Worm (Caenorhabditis elegans) whole organism, L1 larva: ENCODE results near the gene natc-2.
A peak's percentile ranks its signal among the peaks of the same experiment; 100 is the strongest.

Source experiments
- C16A3.4 ChIP-seq: fragments of 150-350 bp; optimal IDR thresholded peaks from 2 replicates; lab custom pipeline; 2014; ENCODE audit warnings: missing biosample characterization, missing genetic modification characterization
- C34B4.2 ChIP-seq: sonication (generic microtip); optimal IDR thresholded peaks from 2 replicates; lab custom pipeline; 2017; ENCODE audit warnings: mild to moderate bottlenecking, missing genetic modification characterization, missing compliant biosample characterization
- F16B12.6 ChIP-seq: fragments of 150-350 bp; optimal IDR thresholded peaks from 2 replicates; lab custom pipeline; 2014; ENCODE audit warnings: missing biosample characterization, missing genetic modification characterization
- Y116A8C.19 ChIP-seq: sonication (generic microtip); optimal IDR thresholded peaks from 2 replicates; lab custom pipeline; 2016; ENCODE audit warnings: missing compliant biosample characterization, missing genetic modification characterization, borderline replicate concordance
- aha-1 ChIP-seq: fragments of 150-350 bp; optimal IDR thresholded peaks from 2 replicates; lab custom pipeline; 2014; ENCODE audit warnings: missing biosample characterization, missing genetic modification characterization
- alr-1 ChIP-seq: fragments of 200-800 bp; sonication (Bioruptor generic); optimal IDR thresholded peaks from 2 replicates; lab custom pipeline; 2018; ENCODE audit warnings: borderline replicate concordance, mild to moderate bottlenecking, missing genetic modification characterization, missing compliant biosample characterization
- ceh-63 ChIP-seq: fragments of 200-800 bp; sonication (Bioruptor generic); optimal IDR thresholded peaks from 2 replicates; lab custom pipeline; 2018; ENCODE audit warnings: mild to moderate bottlenecking, missing genetic modification characterization, missing compliant biosample characterization
- ceh-8 ChIP-seq: fragments of 200-800 bp; sonication (Bioruptor generic); optimal IDR thresholded peaks from 2 replicates; lab custom pipeline; 2018; ENCODE audit warnings: mild to moderate bottlenecking, missing genetic modification characterization, moderate library complexity, missing compliant biosample characterization
- ceh-82 ChIP-seq, 3 experiments: fragments of 150-350 bp in 1 of 3; sonication (generic microtip) in 2 of 3; optimal IDR thresholded peaks; 2 replicates each; lab custom pipeline; 2014 to 2017; ENCODE audit warnings: missing biosample characterization in 3 of 3, missing genetic modification characterization in 3 of 3
- ces-1 ChIP-seq: fragments of 150-350 bp; optimal IDR thresholded peaks from 2 replicates; lab custom pipeline; 2014; ENCODE audit warnings: missing biosample characterization, missing genetic modification reagents, missing genetic modification characterization
- dpl-1 ChIP-seq, 3 experiments: fragments of 150-350 bp in 2 of 3; sonication (generic microtip) in 1 of 3; optimal IDR thresholded peaks; 2 replicates each; lab custom pipeline; 2014 to 2017; ENCODE audit warnings: missing biosample characterization in 3 of 3, missing genetic modification characterization in 3 of 3, missing genetic modification reagents in 3 of 3
- efl-1 ChIP-seq, 4 experiments: fragments of 150-350 bp; optimal IDR thresholded peaks in 3 of 4; peaks in 1 of 4; 1 replicate in 1 of 4; 2 replicates in 3 of 4; lab custom pipeline; 2014; ENCODE audit warnings: missing biosample characterization in 2 of 4, missing genetic modification characterization in 2 of 4, missing genetic modification reagents in 2 of 4
- efl-3 ChIP-seq: fragments of 200-800 bp; sonication (Bioruptor generic); optimal IDR thresholded peaks from 2 replicates; lab custom pipeline; 2018; ENCODE audit warnings: mild to moderate bottlenecking, missing genetic modification characterization, missing compliant biosample characterization
- egl-13 ChIP-seq: sonication (generic microtip); optimal IDR thresholded peaks from 2 replicates; lab custom pipeline; 2016; ENCODE audit warnings: missing genotype, missing genetic modification reagents, missing genetic modification characterization, missing compliant biosample characterization
- egl-27 ChIP-seq, 2 experiments: fragments of 150-350 bp in 1 of 2; sonication (generic microtip); optimal IDR thresholded peaks; 3 replicates each; lab custom pipeline; 2017 to 2018; ENCODE audit warnings: missing biosample characterization in 2 of 2, missing genetic modification characterization in 2 of 2, missing genetic modification reagents in 2 of 2
- elt-2 ChIP-seq: sonication (generic microtip); optimal IDR thresholded peaks from 2 replicates; lab custom pipeline; 2016; ENCODE audit warnings: missing genetic modification characterization, mild to moderate bottlenecking, inconsistent platforms, missing compliant biosample characterization, missing genetic modification reagents
- elt-3 ChIP-seq, 6 experiments: fragments of 150-350 bp in 1 of 6; sonication (generic microtip); optimal IDR thresholded peaks; 2 replicates each; lab custom pipeline; 2017 to 2018; ENCODE audit warnings: missing biosample characterization in 6 of 6, missing genetic modification characterization in 6 of 6, inconsistent platforms in 1 of 6
- fkh-10 ChIP-seq: sonication (generic microtip); optimal IDR thresholded peaks from 2 replicates; lab custom pipeline; 2017; ENCODE audit warnings: missing biosample characterization, missing genetic modification reagents, missing genetic modification characterization
- fkh-4 ChIP-seq: sonication (generic microtip); optimal IDR thresholded peaks from 2 replicates; lab custom pipeline; 2016; ENCODE audit warnings: missing compliant biosample characterization, missing genetic modification characterization, borderline replicate concordance
- fkh-8 ChIP-seq: sonication (generic microtip); optimal IDR thresholded peaks from 2 replicates; lab custom pipeline; 2016; ENCODE audit warnings: mild to moderate bottlenecking, missing genetic modification characterization, missing compliant biosample characterization
- hpl-2 ChIP-seq: fragments of 150-350 bp; optimal IDR thresholded peaks from 2 replicates; lab custom pipeline; 2014; ENCODE audit warnings: missing biosample characterization, missing genetic modification reagents, missing genetic modification characterization
- irx-1 ChIP-seq: sonication (generic microtip); optimal IDR thresholded peaks from 2 replicates; lab custom pipeline; 2016; ENCODE audit warnings: missing genetic modification characterization, missing compliant biosample characterization
- jun-1 ChIP-seq: fragments of 150-350 bp; optimal IDR thresholded peaks from 2 replicates; lab custom pipeline; 2014; ENCODE audit warnings: missing biosample characterization, missing genetic modification reagents, missing genetic modification characterization
- lin-39 ChIP-seq: fragments of 150-350 bp; optimal IDR thresholded peaks from 2 replicates; lab custom pipeline; 2014; ENCODE audit warnings: missing biosample characterization, missing genetic modification reagents, missing genetic modification characterization
- lir-3 ChIP-seq: sonication (generic microtip); optimal IDR thresholded peaks from 2 replicates; lab custom pipeline; 2016; ENCODE audit warnings: mild to moderate bottlenecking, missing genetic modification characterization, moderate library complexity, missing compliant biosample characterization; ENCODE audit not compliant: poor library complexity
- lsy-2 ChIP-seq, 2 experiments: fragments of 150-350 bp; optimal IDR thresholded peaks; 2 replicates each; lab custom pipeline; 2014; ENCODE audit warnings: missing biosample characterization in 2 of 2, missing genetic modification characterization in 2 of 2
- mab-9 ChIP-seq: fragments of 200-800 bp; sonication (Bioruptor generic); IDR thresholded peaks from 2 replicates; pipeline ENCODE4 v1.3.6; 2022; ENCODE audit warnings: missing genetic modification reagents, missing genetic modification characterization, missing compliant biosample characterization
- mdl-1 ChIP-seq, 2 experiments: fragments of 150-350 bp; optimal IDR thresholded peaks; 2 replicates each; lab custom pipeline; 2014 to 2017; ENCODE audit warnings: missing biosample characterization in 2 of 2, missing genetic modification characterization in 2 of 2, inconsistent platforms in 1 of 2
- mef-2 ChIP-seq: fragments of 150-350 bp; optimal IDR thresholded peaks from 2 replicates; lab custom pipeline; 2014; ENCODE audit warnings: missing biosample characterization, missing genetic modification characterization
- mep-1 ChIP-seq: fragments of 150-350 bp; optimal IDR thresholded peaks from 2 replicates; lab custom pipeline; 2014; ENCODE audit warnings: missing biosample characterization, missing genetic modification characterization
- nhr-19 ChIP-seq: fragments of 200-800 bp; sonication (Bioruptor generic); conservative IDR thresholded peaks from 2 replicates; pipeline ENCODE4 v1.3.6; 2022; ENCODE audit warnings: missing genetic modification characterization, missing compliant biosample characterization
- nhr-20 ChIP-seq: sonication (generic microtip); optimal IDR thresholded peaks from 2 replicates; lab custom pipeline; 2016; ENCODE audit warnings: mild to moderate bottlenecking, missing genetic modification characterization, missing compliant biosample characterization
- nhr-237 ChIP-seq: fragments of 150-350 bp; optimal IDR thresholded peaks from 2 replicates; lab custom pipeline; 2014; ENCODE audit warnings: missing biosample characterization, missing genetic modification characterization
- nhr-28 ChIP-seq: fragments of 150-350 bp; optimal IDR thresholded peaks from 2 replicates; lab custom pipeline; 2014; ENCODE audit warnings: missing biosample characterization, missing genetic modification characterization
- nhr-47 ChIP-seq: sonication (generic microtip); optimal IDR thresholded peaks from 2 replicates; lab custom pipeline; 2016; ENCODE audit warnings: mild to moderate bottlenecking, missing genetic modification characterization, moderate library complexity, missing compliant biosample characterization
- nhr-85 ChIP-seq: sonication (generic microtip); peaks from one replicate; lab custom pipeline; 2016; ENCODE audit warnings: missing genetic modification characterization, inconsistent platforms, missing compliant biosample characterization
- pag-3 ChIP-seq: sonication (generic microtip); optimal IDR thresholded peaks from 2 replicates; lab custom pipeline; 2017; ENCODE audit warnings: missing genetic modification characterization, mild to moderate bottlenecking, missing compliant biosample characterization, antibody characterized with exemption, borderline replicate concordance; ENCODE audit not compliant: insufficient read depth
- pax-3 ChIP-seq: fragments of 200-800 bp; sonication (Bioruptor generic); optimal IDR thresholded peaks from 2 replicates; lab custom pipeline; 2018; ENCODE audit warnings: mild to moderate bottlenecking, missing genetic modification characterization, moderate library complexity, missing compliant biosample characterization
- pqm-1 ChIP-seq: sonication (generic microtip); optimal IDR thresholded peaks from 3 replicates; lab custom pipeline; 2017; ENCODE audit warnings: missing biosample characterization, missing genetic modification characterization
- snu-23 ChIP-seq: sonication (generic microtip); optimal IDR thresholded peaks from 2 replicates; lab custom pipeline; 2016; ENCODE audit warnings: missing genetic modification characterization, missing compliant biosample characterization
- sptf-1 ChIP-seq: fragments of 150-350 bp; optimal IDR thresholded peaks from 2 replicates; lab custom pipeline; 2014; ENCODE audit warnings: missing biosample characterization, missing genetic modification characterization
- swsn-7 ChIP-seq: sonication (generic microtip); optimal IDR thresholded peaks from 2 replicates; lab custom pipeline; 2016; ENCODE audit warnings: missing genetic modification characterization, missing compliant biosample characterization
- tbx-2 ChIP-seq: sonication (generic microtip); optimal IDR thresholded peaks from 2 replicates; lab custom pipeline; 2016; ENCODE audit warnings: missing genetic modification characterization, missing compliant biosample characterization
- tlp-1 ChIP-seq: fragments of 150-350 bp; optimal IDR thresholded peaks from 2 replicates; lab custom pipeline; 2014; ENCODE audit warnings: missing biosample characterization, missing genetic modification characterization
- unc-130 ChIP-seq: fragments of 150-350 bp; optimal IDR thresholded peaks from 2 replicates; lab custom pipeline; 2017; ENCODE audit warnings: missing biosample characterization, missing genetic modification characterization, inconsistent platforms
- unc-62 ChIP-seq: fragments of 150-350 bp; optimal IDR thresholded peaks from 2 replicates; lab custom pipeline; 2014; ENCODE audit warnings: missing biosample characterization, missing genetic modification reagents, missing genetic modification characterization
- unc-86 ChIP-seq: sonication (generic microtip); optimal IDR thresholded peaks from 2 replicates; lab custom pipeline; 2016; ENCODE audit warnings: missing genetic modification characterization, missing compliant biosample characterization
- unc-98 ChIP-seq: fragments of 200-800 bp; sonication (Bioruptor generic); IDR thresholded peaks from 2 replicates; pipeline ENCODE4 v1.3.6; 2022; ENCODE audit warnings: missing genetic modification characterization, missing compliant biosample characterization
- xbp-1 ChIP-seq: sonication (generic microtip); optimal IDR thresholded peaks from 2 replicates; lab custom pipeline; 2016; ENCODE audit warnings: missing genetic modification characterization, missing compliant biosample characterization
- ztf-11 ChIP-seq, 2 experiments: sonication (generic microtip); optimal IDR thresholded peaks; 2 replicates each; lab custom pipeline; 2016 to 2017; ENCODE audit warnings: missing genetic modification characterization in 2 of 2, missing biosample characterization in 1 of 2, missing compliant biosample characterization in 1 of 2
- ztf-4 ChIP-seq: fragments of 150-350 bp; optimal IDR thresholded peaks from 2 replicates; lab custom pipeline; 2014; ENCODE audit warnings: missing biosample characterization, missing genetic modification characterization

Gene natc-2

DNA sequence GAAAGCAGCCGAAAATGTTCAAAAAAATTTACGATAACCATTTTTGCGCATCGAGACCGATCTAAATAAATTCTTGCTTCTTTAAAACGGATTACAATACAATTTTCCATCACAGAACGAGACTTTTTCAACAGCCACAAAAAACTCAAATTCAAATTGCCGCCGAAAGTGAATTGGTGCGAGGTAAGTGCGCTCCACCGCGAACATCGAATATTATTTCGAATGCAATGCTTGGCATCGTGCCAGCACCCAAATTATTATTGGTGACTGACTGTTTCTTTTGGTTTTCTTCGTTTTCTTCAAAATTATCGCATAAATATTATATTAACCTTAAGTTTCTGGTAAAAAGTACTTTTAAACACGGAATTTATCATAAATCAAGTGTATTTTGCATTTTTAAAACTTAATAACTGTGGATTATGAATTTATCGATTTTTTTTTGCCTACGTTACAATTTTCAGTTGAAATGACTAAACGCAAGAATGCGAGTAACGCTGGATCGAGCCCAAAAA, 4.8 kb upstream of the natc-2 start, which contains the start of gene penr-1 (continued):
- TF ChIP-seq unc-98 (GFP tag; lab: Robert Waterston, UW) (no peak), swsn-7 (peak; percentile 47), fkh-8 (tag; lab: Kevin White, UChicago) (peak; percentile 18), ztf-4 (no peak), F16B12.6 (tag; lab: Kevin White, UChicago) (no peak), xbp-1 (peak; percentile 55), nhr-85 (tag; lab: Kevin White, UChicago) (peak; percentile 75), nhr-28 (tag; lab: Kevin White, UChicago) (no peak), tbx-2 (peak; percentile 59), C16A3.4 (tag; lab: Kevin White, UChicago) (peak; percentile 67), ceh-82 (tag; optimal IDR thresholded peaks at IDR 0.05; lab: Kevin White, UChicago) (peak in 1 of 3 experiments; percentile 42), nhr-237 (tag; lab: Kevin White, UChicago) (peak; percentile 6), ztf-11 (tag; optimal IDR thresholded peaks at IDR 0.05; lab: Kevin White, UChicago) (no peak), nhr-20 (tag; lab: Kevin White, UChicago) (peak; percentile 67), pqm-1 (tag; lab: Kevin White, UChicago) (no peak), mab-9 (GFP tag; lab: Robert Waterston, UW) (no peak), mep-1 (peak; percentile 19), egl-27 (tag; optimal IDR thresholded peaks at IDR 0.05; lab: Kevin White, UChicago) (no peak), pax-3 (tag; lab: Kevin White, UChicago) (no peak), jun-1 (peak; percentile 23), ceh-63 (no peak), lsy-2 (tag; optimal IDR thresholded peaks at IDR 0.05; lab: Kevin White, UChicago) (peak; percentile 51 to 74), mdl-1 (tag; optimal IDR thresholded peaks at IDR 0.05; lab: Kevin White, UChicago) (peak in 1 of 2 experiments; percentile 29), sptf-1 (tag; lab: Kevin White, UChicago) (no peak), unc-62 (GFP tag; lab: Kevin White, UChicago) (no peak), unc-86 (tag; lab: Kevin White, UChicago) (peak; percentile 35), nhr-19 (GFP tag; lab: Robert Waterston, UW) (peak; percentile 57), snu-23 (GFP tag; lab: Kevin White, UChicago) (peak; percentile 71), lir-3 (no peak), pag-3 (no peak), dpl-1 (GFP tag; optimal IDR thresholded peaks at IDR 0.05; lab: Kevin White, UChicago) (peak; percentile 88 to 94 (median 92)), mef-2 (tag; lab: Kevin White, UChicago) (no peak), elt-3 (tag; optimal IDR thresholded peaks at IDR 0.05; lab: Kevin White, UChicago) (peak in 2 of 6 experiments; percentile 2 to 43), efl-1 (optimal IDR thresholded peaks at IDR 0.05; lab: Kevin White, UChicago) (peak; percentile 95 to 96), efl-1 (GFP tag; optimal IDR thresholded peaks at IDR 0.05 in 1 of 2; lab: Kevin White, UChicago) (peak; percentile 94 to 99), fkh-4 (tag; lab: Kevin White, UChicago) (no peak), hpl-2 (GFP tag; lab: Kevin White, UChicago) (no peak), lin-39 (tag; lab: Kevin White, UChicago) (peak; percentile 20), ceh-8 (no peak), ces-1 (GFP tag; lab: Kevin White, UChicago) (no peak), C34B4.2 (no peak), egl-13 (peak; percentile 6), unc-130 (tag; lab: Kevin White, UChicago) (peak; percentile 69), nhr-47 (peak; percentile 71), irx-1 (tag; lab: Kevin White, UChicago) (peak; percentile 16), aha-1 (tag; lab: Kevin White, UChicago) (no peak), Y116A8C.19 (tag; lab: Kevin White, UChicago) (no peak), efl-3 (GFP tag; lab: Kevin White, UChicago) (no peak), tlp-1 (tag; lab: Kevin White, UChicago) (no peak), fkh-10 (GFP tag; lab: Kevin White, UChicago) (peak; percentile 6), alr-1 (no peak), elt-2 (peak; percentile 3)
